Worm (Caenorhabditis elegans): Measurements from ENCODE around the gene frpr-7.
A peak's percentile ranks its signal among the peaks of the same experiment; 100 is the strongest.

The frpr-7 gene

DNA sequence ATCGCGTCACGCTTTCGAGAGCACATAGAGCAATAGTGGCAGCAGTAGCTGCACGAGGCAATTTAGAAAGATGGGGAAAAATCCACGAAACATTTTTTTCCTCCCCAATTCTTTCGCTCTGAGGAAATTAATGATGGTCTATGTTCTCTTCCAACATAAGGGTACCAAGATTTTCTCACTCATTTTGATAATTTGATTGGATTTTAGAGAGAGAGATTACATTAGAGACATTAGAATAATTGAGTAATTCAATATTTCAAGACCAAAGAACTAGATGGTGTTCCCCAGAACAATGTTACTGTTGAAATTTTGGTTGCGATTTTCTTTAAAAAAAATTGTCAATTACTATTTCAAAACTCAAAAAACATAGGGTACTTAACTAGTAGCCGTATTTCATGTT, 58.3 kb downstream of the frpr-7 start:
- no peak for TF ChIP-seq W03F9.2 (tag; optimal IDR thresholded peaks at IDR 0.05)
- no peak for TF ChIP-seq dao-5 (tag; optimal IDR thresholded peaks at IDR 0.05)
- no peak for TF ChIP-seq him-1 (tag; optimal IDR thresholded peaks at IDR 0.05)

DNA sequence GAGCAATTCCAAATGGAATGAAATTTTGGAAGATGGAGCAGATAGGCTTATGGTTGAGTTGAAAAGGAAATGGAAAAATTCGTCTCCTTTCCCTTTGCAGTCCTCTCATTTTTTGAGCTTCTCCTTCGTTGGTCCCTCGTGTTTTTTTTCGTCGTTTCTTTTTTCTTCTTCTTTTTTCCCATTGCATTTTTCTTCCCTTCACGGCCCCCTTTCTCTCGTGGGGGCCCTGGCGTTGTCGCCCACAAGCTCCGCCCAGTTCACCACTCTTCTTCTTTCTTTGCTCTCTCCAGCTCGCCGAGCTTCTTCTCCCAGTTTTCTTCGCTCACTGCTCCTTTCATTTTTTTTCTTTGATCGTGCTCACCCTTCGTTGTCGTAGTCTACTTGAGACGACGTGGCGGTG, 60.2 kb downstream of the frpr-7 start:
- TF ChIP-seq W03F9.2 (tag; optimal IDR thresholded peaks at IDR 0.05) (no peak), him-1 (tag; optimal IDR thresholded peaks at IDR 0.05) (peak; percentile 30), dao-5 (tag; optimal IDR thresholded peaks at IDR 0.05) (no peak)

- TF ChIP-seq W03F9.2 (tag; optimal IDR thresholded peaks at IDR 0.05), result no peak
- no peak for TF ChIP-seq him-1 (tag; optimal IDR thresholded peaks at IDR 0.05)
- no peak for TF ChIP-seq dao-5 (tag; optimal IDR thresholded peaks at IDR 0.05)
Observed at ce11 chrX:17518293-17518692, 61.4 kb downstream of the frpr-7 start.

DNA sequence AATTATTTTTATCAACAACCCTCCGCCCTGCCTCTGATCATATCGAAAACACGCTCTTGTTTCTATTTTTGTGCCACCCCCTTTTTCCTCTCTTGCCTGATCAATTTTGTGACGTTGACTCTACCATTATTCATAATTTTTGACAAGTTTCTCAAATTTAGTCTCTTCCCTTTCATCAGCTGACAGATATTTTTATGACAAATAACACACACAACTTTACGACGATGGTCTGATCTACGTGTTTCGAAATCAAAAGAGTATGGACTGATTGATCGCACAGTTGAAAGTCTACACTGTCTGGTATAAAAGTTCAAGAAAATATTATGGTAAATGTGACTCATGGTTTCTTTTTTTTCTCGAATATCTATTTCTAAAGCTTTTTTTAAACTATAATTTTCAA, 61.8 kb downstream of the frpr-7 start:
- TF ChIP-seq W03F9.2 (tag; optimal IDR thresholded peaks at IDR 0.05), result no peak
- no peak for TF ChIP-seq him-1 (tag; optimal IDR thresholded peaks at IDR 0.05)
- no peak for TF ChIP-seq dao-5 (tag; optimal IDR thresholded peaks at IDR 0.05)

All from whole organism, L4/young adult.